Worm (Caenorhabditis elegans) whole organism, young adult: ENCODE data around the gene srlf-30.

Experiments
- B0336.3 ChIP-seq: fragments of 200-800 bp; sonication (Bioruptor generic); IDR thresholded peaks from 2 replicates; pipeline ENCODE4 v1.3.6; 2022; ENCODE audit warnings: missing genetic modification characterization, missing compliant biosample characterization
- F52B5.7 ChIP-seq: sonication (generic microtip); optimal IDR thresholded peaks from 2 replicates; lab custom pipeline; 2016; ENCODE audit warnings: mild to moderate bottlenecking, missing genetic modification characterization, missing compliant biosample characterization
- ceh-40 ChIP-seq: fragments of 200-800 bp; sonication (Bioruptor generic); IDR thresholded peaks from 2 replicates; pipeline ENCODE4 v1.3.6; 2022; ENCODE audit warnings: missing genetic modification characterization, missing compliant biosample characterization
- hlh-26 ChIP-seq: fragments of 200-800 bp; sonication (Bioruptor generic); conservative IDR thresholded peaks from 2 replicates; pipeline ENCODE4 v1.3.6; 2022; ENCODE audit warnings: missing genetic modification reagents, missing genetic modification characterization, missing compliant biosample characterization
- madf-3 ChIP-seq: fragments of 200-800 bp; sonication (Bioruptor generic); IDR thresholded peaks from 2 replicates; pipeline ENCODE4 v1.3.6; 2022; ENCODE audit warnings: missing genetic modification reagents, missing genetic modification characterization, missing compliant biosample characterization

ce11 chrIV:10950363-10951214 is 50.4 kb downstream of the srlf-30 start:
- no peak for TF ChIP-seq B0336.3 (GFP tag; lab: Robert Waterston, UW)
- TF ChIP-seq madf-3 (GFP tag; lab: Robert Waterston, UW): no peak
- no peak for TF ChIP-seq F52B5.7 (tag; lab: Kevin White, UChicago)
- TF ChIP-seq ceh-40: no peak
- TF ChIP-seq hlh-26 (GFP tag; lab: Robert Waterston, UW): no peak
